Worm (Caenorhabditis elegans) whole organism, early embryonic: ENCODE results near the gene his-64.

Experiments
- B0310.2 ChIP-seq: sonication (generic microtip); optimal IDR thresholded peaks from 2 replicates; lab custom pipeline; 2016; ENCODE audit warnings: mild to moderate bottlenecking, missing genetic modification characterization, missing compliant biosample characterization
- F13C5.2 ChIP-seq: sonication (generic microtip); optimal IDR thresholded peaks from 2 replicates; lab custom pipeline; 2017; ENCODE audit warnings: mild to moderate bottlenecking, missing genetic modification characterization, inconsistent platforms, missing compliant biosample characterization
- aly-1 ChIP-seq: sonication (generic microtip); optimal IDR thresholded peaks from 2 replicates; lab custom pipeline; 2016; ENCODE audit warnings: missing genetic modification characterization, missing compliant biosample characterization
- ama-1 ChIP-seq: fragments of 150-350 bp; optimal IDR thresholded peaks from 2 replicates; lab custom pipeline; 2014
- ceh-13 ChIP-seq: fragments of 200-800 bp; sonication (Bioruptor generic); optimal IDR thresholded peaks from 2 replicates; lab custom pipeline; 2018; ENCODE audit warnings: mild to moderate bottlenecking, missing genetic modification characterization, missing compliant biosample characterization
- ceh-36 ChIP-seq: sonication (generic microtip); optimal IDR thresholded peaks from 2 replicates; lab custom pipeline; 2016; ENCODE audit warnings: missing genetic modification characterization, inconsistent platforms, missing compliant biosample characterization
- flt-1 ChIP-seq: fragments of 200-800 bp; sonication (Bioruptor generic); IDR thresholded peaks from 2 replicates; pipeline ENCODE4 v1.3.6; 2022; ENCODE audit warnings: missing genetic modification characterization, missing compliant biosample characterization
- hmg-4 ChIP-seq: fragments of 200-800 bp; sonication (Bioruptor generic); optimal IDR thresholded peaks from 2 replicates; lab custom pipeline; 2018; ENCODE audit warnings: mild to moderate bottlenecking, missing genetic modification characterization, missing compliant biosample characterization
- hnd-1 ChIP-seq: sonication (generic microtip); optimal IDR thresholded peaks from 2 replicates; lab custom pipeline; 2016; ENCODE audit warnings: missing genetic modification characterization, missing compliant biosample characterization
- scrt-1 ChIP-seq: fragments of 200-800 bp; sonication (Bioruptor generic); IDR thresholded peaks from 2 replicates; pipeline ENCODE4 v1.3.6; 2022; ENCODE audit warnings: missing genetic modification characterization, missing compliant biosample characterization
- sea-1 ChIP-seq: fragments of 200-800 bp; sonication (Bioruptor generic); conservative IDR thresholded peaks from 2 replicates; pipeline ENCODE4 v1.3.6; 2022; ENCODE audit warnings: missing genetic modification characterization, missing compliant biosample characterization
- tbx-37 ChIP-seq: fragments of 200-800 bp; sonication (Bioruptor generic); conservative IDR thresholded peaks from 2 replicates; pipeline ENCODE4 v1.3.6; 2022; ENCODE audit warnings: missing genetic modification reagents, missing genetic modification characterization, missing compliant biosample characterization
- tra-4 ChIP-seq: sonication (generic microtip); optimal IDR thresholded peaks from 2 replicates; lab custom pipeline; 2017; ENCODE audit warnings: missing genetic modification characterization, missing compliant biosample characterization

DNA sequence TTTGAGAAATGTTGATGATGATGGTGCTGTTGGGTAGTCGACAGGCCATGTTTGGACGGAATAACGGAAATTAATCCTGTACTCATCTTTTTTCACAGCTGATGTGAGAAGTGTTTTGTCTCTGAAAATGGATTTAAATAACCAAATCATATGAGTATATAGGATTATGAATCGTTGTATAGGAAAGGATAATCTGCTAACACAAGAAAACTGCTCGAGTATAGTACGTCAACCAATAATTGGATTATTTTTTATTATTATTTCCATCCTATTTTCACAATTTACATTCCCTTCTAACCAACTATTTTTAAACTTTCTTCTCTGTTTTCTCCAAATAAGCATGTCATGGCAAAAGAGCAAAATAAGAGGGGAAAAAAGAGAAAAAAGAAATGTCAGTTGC lies 28.8 kb downstream of the his-64 start:
- TF ChIP-seq aly-1 (tag; lab: Kevin White, UChicago) (no peak), ama-1 (lab: Kevin White, UChicago) (no peak), tra-4 (tag; lab: Kevin White, UChicago) (no peak), flt-1 (no peak), hnd-1 (tag; lab: Kevin White, UChicago) (no peak), ceh-36 (tag; lab: Kevin White, UChicago) (no peak), scrt-1 (no peak), tbx-37 (no peak), ceh-13 (GFP tag; lab: Kevin White, UChicago) (no peak), B0310.2 (no peak), sea-1 (GFP tag; lab: Robert Waterston, UW) (no peak), hmg-4 (GFP tag; lab: Kevin White, UChicago) (no peak), F13C5.2 (tag; lab: Kevin White, UChicago) (no peak)
